Fruit fly (Drosophila melanogaster): Measurements from ENCODE around the gene ovo.

DNA sequence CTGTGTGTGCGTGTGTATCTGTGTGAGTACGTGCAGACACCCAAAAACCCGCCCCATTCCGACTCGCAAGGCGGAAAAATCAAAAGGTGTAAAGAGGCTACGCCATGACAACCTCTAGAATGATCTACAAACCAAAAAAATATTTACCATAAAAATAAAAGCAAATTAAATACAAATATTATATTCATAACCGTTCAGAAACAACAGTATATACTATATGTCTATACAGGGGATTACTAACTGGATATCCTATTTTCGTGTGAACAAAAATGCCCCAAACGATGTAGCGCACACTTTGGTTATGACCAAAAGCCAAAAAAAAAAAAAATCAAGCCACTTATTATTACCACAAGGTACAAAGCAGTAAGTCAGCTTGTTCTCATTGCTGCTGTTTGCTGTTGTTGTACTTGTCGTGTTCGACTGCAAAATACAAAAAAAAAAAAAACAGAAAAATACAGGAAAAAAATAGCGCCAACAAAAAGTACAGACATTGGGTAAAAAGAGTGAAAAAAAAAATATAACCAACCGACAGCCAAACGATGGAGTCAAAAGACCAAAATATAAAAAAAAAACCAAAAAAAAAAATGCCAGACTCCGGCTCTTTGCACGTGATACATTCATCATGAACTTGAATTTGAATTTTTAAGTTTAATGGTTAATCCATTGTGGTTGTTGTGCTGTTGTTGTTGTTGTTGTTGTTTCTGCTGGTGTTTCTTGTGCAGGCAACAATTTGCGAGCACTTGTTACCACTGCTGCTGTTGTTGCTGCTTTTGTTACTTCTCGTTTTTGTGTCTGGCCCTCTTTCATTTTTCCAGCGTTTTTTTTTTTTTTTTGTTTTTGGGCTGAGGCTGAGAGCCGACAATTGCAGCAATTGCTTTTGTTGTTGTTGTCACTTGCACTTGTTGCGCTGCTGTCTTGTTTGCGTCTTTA is 6.3 kb upstream of the ovo start:
- TF ChIP-seq D1 (tag; optimal IDR thresholded peaks at IDR 0.05) (no peak), CG14655 (GFP tag; optimal IDR thresholded peaks at IDR 0.05) (peak; percentile 74), CG15710 (tag; optimal IDR thresholded peaks at IDR 0.05) (peak; percentile 40), Pif1A (GFP tag; optimal IDR thresholded peaks at IDR 0.05) (peak; percentile 82), CG10348 (GFP tag; IDR thresholded peaks at IDR 0.05) (peak; percentile 72), EcR (GFP tag; optimal IDR thresholded peaks at IDR 0.05) (no peak), rn (GFP tag; IDR thresholded peaks at IDR 0.05) (peak; percentile 55; the same call in 1 of the 2 replicates), CG34367 (tag; optimal IDR thresholded peaks at IDR 0.05) (peak; percentile 37), gl (tag; optimal IDR thresholded peaks at IDR 0.05) (no peak), Snoo (tag; optimal IDR thresholded peaks at IDR 0.05) (peak; percentile 81), Ets98B (GFP tag; IDR thresholded peaks at IDR 0.05) (peak; percentile 79), CG8301 (tag; optimal IDR thresholded peaks at IDR 0.05) (peak; percentile 63), CG8159 (tag; optimal IDR thresholded peaks at IDR 0.05) (peak; percentile 58)

All from whole organism, pupa.